Fruit fly (Drosophila melanogaster) whole organism, adult: ENCODE results near the gene ph-d.

Experiments used
- CG1620 ChIP-seq: fragments of 200-800 bp; sonication (Bioruptor generic); optimal IDR thresholded peaks from 2 replicates; lab custom pipeline; 2016; ENCODE audit warnings: missing biosample characterization, missing genetic modification characterization
- CG33017 ChIP-seq: fragments of 200-800 bp; sonication (Bioruptor generic); optimal IDR thresholded peaks from 2 replicates; lab custom pipeline; 2018; ENCODE audit warnings: missing biosample characterization, mild to moderate bottlenecking, missing genetic modification characterization, moderate library complexity
- Clk ChIP-seq: fragments of 200-800 bp; sonication (Bioruptor generic); optimal IDR thresholded peaks from 2 replicates; lab custom pipeline; 2017; ENCODE audit warnings: missing biosample characterization, missing genetic modification characterization
- Crg-1 ChIP-seq: fragments of 200-800 bp; sonication (Bioruptor generic); optimal IDR thresholded peaks from 2 replicates; lab custom pipeline; 2016; ENCODE audit warnings: missing biosample characterization, missing genetic modification characterization
- Hr96 ChIP-seq: fragments of 200-800 bp; sonication (Bioruptor generic); optimal IDR thresholded peaks from 2 replicates; lab custom pipeline; 2016; ENCODE audit warnings: missing biosample characterization, missing genetic modification characterization
- Mnt ChIP-seq: fragments of 200-800 bp; sonication (Bioruptor generic); optimal IDR thresholded peaks from 2 replicates; lab custom pipeline; 2016; ENCODE audit warnings: missing biosample characterization, mild to moderate bottlenecking, missing genetic modification characterization
- bab1 ChIP-seq: fragments of 200-800 bp; sonication (Bioruptor generic); optimal IDR thresholded peaks from 3 replicates; lab custom pipeline; 2019; ENCODE audit warnings: missing biosample characterization, mild to moderate bottlenecking, missing genetic modification characterization, moderate library complexity
- cic ChIP-seq: fragments of 200-800 bp; sonication (Bioruptor generic); optimal IDR thresholded peaks from 2 replicates; lab custom pipeline; 2017; ENCODE audit warnings: missing biosample characterization, mild to moderate bottlenecking, missing genetic modification characterization, moderate library complexity
- cnc ChIP-seq, 2 experiments: fragments of >200 bp; optimal IDR thresholded peaks; 2 replicates each; lab custom pipeline; 2017
- kay ChIP-seq: fragments of 200-800 bp; sonication (Bioruptor generic); peaks from one replicate; lab custom pipeline; 2016; ENCODE audit warnings: missing biosample characterization, missing genetic modification characterization, borderline replicate concordance
- ovo ChIP-seq: fragments of 200-800 bp; sonication (Bioruptor generic); optimal IDR thresholded peaks from 2 replicates; lab custom pipeline; 2016; ENCODE audit warnings: missing biosample characterization, missing genetic modification characterization
- tj ChIP-seq: fragments of 200-800 bp; sonication (Bioruptor generic); optimal IDR thresholded peaks from 3 replicates; lab custom pipeline; 2017; ENCODE audit warnings: missing biosample characterization, mild to moderate bottlenecking, missing genetic modification characterization, moderate library complexity
- toe ChIP-seq: fragments of 200-800 bp; sonication (Bioruptor generic); optimal IDR thresholded peaks from 2 replicates; lab custom pipeline; 2016; ENCODE audit warnings: missing biosample characterization, missing genetic modification characterization

dm6 chrX:2068292-2068691 lies 54.8 kb downstream of the ph-d start, which contains the start of gene CG4194:
- TF ChIP-seq Clk (GFP tag; lab: Kevin White, UChicago) (no peak), Crg-1 (GFP tag; lab: Kevin White, UChicago) (no peak), ovo (no peak), tj (GFP tag; lab: Kevin White, UChicago) (no peak), kay (GFP tag; lab: Kevin White, UChicago) (no peak), cic (GFP tag; lab: Kevin White, UChicago) (no peak), toe (GFP tag; lab: Kevin White, UChicago) (no peak), Mnt (no peak), CG1620 (GFP tag; lab: Kevin White, UChicago) (no peak), Hr96 (GFP tag; lab: Kevin White, UChicago) (no peak), bab1 (no peak), cnc (optimal IDR thresholded peaks at IDR 0.05; lab: Kevin White, UChicago) (no peak), CG33017 (tag; lab: Kevin White, UChicago) (no peak)
